Worm (Caenorhabditis elegans) whole organism, young adult: Measurements from ENCODE around the gene cand-1.

ENCODE experiments used
- B0019.2 ChIP-seq: fragments of 200-800 bp; sonication (Bioruptor generic); conservative IDR thresholded peaks from 2 replicates; pipeline ENCODE4 v1.3.6; 2022; ENCODE audit warnings: missing genetic modification reagents, missing genetic modification characterization, missing compliant biosample characterization
- B0336.3 ChIP-seq: fragments of 200-800 bp; sonication (Bioruptor generic); IDR thresholded peaks from 2 replicates; pipeline ENCODE4 v1.3.6; 2022; ENCODE audit warnings: missing genetic modification characterization, missing compliant biosample characterization
- C17E4.6 ChIP-seq: fragments of 200-800 bp; sonication (Bioruptor generic); IDR thresholded peaks from 2 replicates; pipeline ENCODE4 v1.3.6; 2022; ENCODE audit warnings: missing genetic modification reagents, missing genetic modification characterization, missing compliant biosample characterization
- D2030.7 ChIP-seq: fragments of 200-800 bp; sonication (Bioruptor generic); IDR thresholded peaks from 2 replicates; pipeline ENCODE4 v1.3.6; 2022; ENCODE audit warnings: missing genetic modification reagents, missing genetic modification characterization, missing compliant biosample characterization
- F33H1.4 ChIP-seq: fragments of 200-800 bp; sonication (Bioruptor generic); IDR thresholded peaks from 2 replicates; pipeline ENCODE4 v1.3.6; 2022; ENCODE audit warnings: missing genetic modification reagents, missing genetic modification characterization, missing compliant biosample characterization
- F57A8.1 ChIP-seq: fragments of 200-800 bp; sonication (Bioruptor generic); optimal IDR thresholded peaks from 2 replicates; lab custom pipeline; 2018; ENCODE audit warnings: mild to moderate bottlenecking, missing genetic modification characterization, moderate library complexity, missing compliant biosample characterization
- K11D2.4 ChIP-seq: fragments of 200-800 bp; sonication (Bioruptor generic); IDR thresholded peaks from 2 replicates; pipeline ENCODE4 v1.3.6; 2022; ENCODE audit warnings: missing genetic modification reagents, missing genetic modification characterization, missing compliant biosample characterization
- K12H6.12 ChIP-seq: fragments of 200-800 bp; sonication (Bioruptor generic); optimal IDR thresholded peaks from 2 replicates; lab custom pipeline; 2018; ENCODE audit warnings: mild to moderate bottlenecking, missing genetic modification characterization, missing compliant biosample characterization
- Y53F4B.3 ChIP-seq: fragments of 200-800 bp; sonication (Bioruptor generic); IDR thresholded peaks from 2 replicates; pipeline ENCODE4 v1.3.6; 2022; ENCODE audit warnings: missing genetic modification reagents, missing genetic modification characterization, missing compliant biosample characterization
- Y67H2A.10 ChIP-seq: fragments of 200-800 bp; sonication (Bioruptor generic); conservative IDR thresholded peaks from 2 replicates; pipeline ENCODE4 v1.3.6; 2022; ENCODE audit warnings: missing genetic modification reagents, missing genetic modification characterization, missing compliant biosample characterization
- ZK185.1 ChIP-seq: sonication (generic microtip); optimal IDR thresholded peaks from 2 replicates; lab custom pipeline; 2016; ENCODE audit warnings: mild to moderate bottlenecking, missing genetic modification characterization, missing compliant biosample characterization; ENCODE audit not compliant: poor library complexity, severe bottlenecking
- ama-1 ChIP-seq, 3 experiments: fragments of 150-350 bp in 1 of 3; sonication (generic microtip) in 2 of 3; optimal IDR thresholded peaks; 2 replicates each; lab custom pipeline; 2014 to 2018; ENCODE audit warnings: missing biosample characterization in 2 of 3, missing genetic modification characterization in 2 of 3, missing genetic modification reagents in 2 of 3
- attf-3 ChIP-seq: fragments of 200-800 bp; sonication (Bioruptor generic); conservative IDR thresholded peaks from 2 replicates; pipeline ENCODE4 v1.3.6; 2022; ENCODE audit warnings: missing genetic modification reagents, missing genetic modification characterization, missing compliant biosample characterization
- attf-6 ChIP-seq: fragments of 200-800 bp; sonication (Bioruptor generic); IDR thresholded peaks from 2 replicates; pipeline ENCODE4 v1.3.6; 2022; ENCODE audit warnings: missing genetic modification reagents, missing genetic modification characterization, missing compliant biosample characterization
- ceh-58 ChIP-seq: fragments of 200-800 bp; sonication (Bioruptor generic); IDR thresholded peaks from 2 replicates; pipeline ENCODE4 v1.3.6; 2022; ENCODE audit warnings: missing genetic modification characterization, missing compliant biosample characterization
- ceh-91 ChIP-seq: fragments of 200-800 bp; sonication (Bioruptor generic); IDR thresholded peaks from 2 replicates; pipeline ENCODE4 v1.3.6; 2022; ENCODE audit warnings: missing genetic modification reagents, missing genetic modification characterization, missing compliant biosample characterization
- die-1 ChIP-seq: sonication (generic microtip); optimal IDR thresholded peaks from 2 replicates; lab custom pipeline; 2016; ENCODE audit warnings: missing genotype, mild to moderate bottlenecking, missing genetic modification characterization, missing compliant biosample characterization
- dox-1 ChIP-seq: fragments of 200-800 bp; sonication (Bioruptor generic); IDR thresholded peaks from 2 replicates; pipeline ENCODE4 v1.3.6; 2022; ENCODE audit warnings: missing genetic modification reagents, missing genetic modification characterization, missing compliant biosample characterization
- dpl-1 ChIP-seq: fragments of 150-350 bp; optimal IDR thresholded peaks from 2 replicates; lab custom pipeline; 2014; ENCODE audit warnings: missing biosample characterization, missing genetic modification reagents, missing genetic modification characterization
- efl-1 ChIP-seq: fragments of 150-350 bp; optimal IDR thresholded peaks from 2 replicates; lab custom pipeline; 2014; ENCODE audit warnings: missing biosample characterization, missing genetic modification reagents, missing genetic modification characterization
- egl-18 ChIP-seq: fragments of 200-800 bp; sonication (Bioruptor generic); IDR thresholded peaks from 2 replicates; pipeline ENCODE4 v1.3.6; 2022; ENCODE audit warnings: missing genetic modification reagents, missing genetic modification characterization, missing compliant biosample characterization
- hlh-26 ChIP-seq: fragments of 200-800 bp; sonication (Bioruptor generic); conservative IDR thresholded peaks from 2 replicates; pipeline ENCODE4 v1.3.6; 2022; ENCODE audit warnings: missing genetic modification reagents, missing genetic modification characterization, missing compliant biosample characterization
- lin-26 ChIP-seq: fragments of 200-800 bp; sonication (Bioruptor generic); IDR thresholded peaks from 2 replicates; pipeline ENCODE4 v1.3.6; 2022; ENCODE audit warnings: missing genetic modification reagents, missing genetic modification characterization, missing compliant biosample characterization
- lin-35 ChIP-seq, 3 experiments: fragments of 150-350 bp in 2 of 3; sonication (generic microtip) in 1 of 3; optimal IDR thresholded peaks; 2 replicates each; lab custom pipeline; 2014 to 2018; ENCODE audit warnings: missing biosample characterization in 3 of 3, missing genetic modification characterization in 3 of 3, missing genetic modification reagents in 3 of 3
- lin-54 ChIP-seq: fragments of 200-800 bp; sonication (Bioruptor generic); optimal IDR thresholded peaks from 2 replicates; lab custom pipeline; 2018; ENCODE audit warnings: mild to moderate bottlenecking, missing genetic modification characterization, missing compliant biosample characterization
- lsl-1 ChIP-seq: fragments of 200-800 bp; sonication (Bioruptor generic); optimal IDR thresholded peaks from 2 replicates; lab custom pipeline; 2018; ENCODE audit warnings: mild to moderate bottlenecking, missing genetic modification characterization, moderate library complexity, missing compliant biosample characterization
- madf-6 ChIP-seq: fragments of 200-800 bp; sonication (Bioruptor generic); IDR thresholded peaks from 2 replicates; pipeline ENCODE4 v1.3.6; 2022; ENCODE audit warnings: missing genetic modification reagents, missing genetic modification characterization, missing compliant biosample characterization
- madf-8 ChIP-seq: fragments of 200-800 bp; sonication (Bioruptor generic); conservative IDR thresholded peaks from 2 replicates; pipeline ENCODE4 v1.3.6; 2022; ENCODE audit warnings: missing genetic modification reagents, missing genetic modification characterization, missing compliant biosample characterization
- mxl-1 ChIP-seq: sonication (generic microtip); optimal IDR thresholded peaks from 2 replicates; lab custom pipeline; 2016; ENCODE audit warnings: missing genetic modification characterization, missing compliant biosample characterization
- rcor-1 ChIP-seq: fragments of 200-800 bp; sonication (Bioruptor generic); IDR thresholded peaks from 2 replicates; pipeline ENCODE4 v1.3.6; 2022; ENCODE audit warnings: missing genetic modification reagents, missing genetic modification characterization, missing compliant biosample characterization
- rec-8 ChIP-seq, 2 experiments: sonication (generic microtip); optimal IDR thresholded peaks; 2 replicates each; lab custom pipeline; 2016; ENCODE audit warnings: mild to moderate bottlenecking in 2 of 2, missing genetic modification characterization in 2 of 2, missing genetic modification reagents in 2 of 2, missing genotype in 2 of 2, missing biosample characterization in 1 of 2, missing compliant biosample characterization in 1 of 2, moderate library complexity in 1 of 2
- rpc-1 ChIP-seq, 2 experiments: fragments of 150-350 bp in 1 of 2; sonication (generic microtip) in 1 of 2; optimal IDR thresholded peaks; 2 replicates each; lab custom pipeline; 2014 to 2018; ENCODE audit warnings: missing biosample characterization in 1 of 2, missing genetic modification characterization in 1 of 2, missing genetic modification reagents in 1 of 2, missing genotype in 1 of 2
- sea-2 ChIP-seq: fragments of 200-800 bp; sonication (Bioruptor generic); IDR thresholded peaks from 2 replicates; pipeline ENCODE4 v1.3.6; 2022; ENCODE audit warnings: missing genetic modification characterization, missing compliant biosample characterization
- snpc-1.3 ChIP-seq: sonication (generic microtip); optimal IDR thresholded peaks from 2 replicates; lab custom pipeline; 2017; ENCODE audit warnings: missing genetic modification characterization, mild to moderate bottlenecking, missing compliant biosample characterization, antibody characterized with exemption, moderate library complexity, missing genotype, missing genetic modification reagents; ENCODE audit not compliant: insufficient read depth
- snpc-3.4 ChIP-seq: sonication (generic microtip); optimal IDR thresholded peaks from 2 replicates; lab custom pipeline; 2017; ENCODE audit warnings: missing genetic modification characterization, mild to moderate bottlenecking, missing compliant biosample characterization, antibody characterized with exemption, moderate library complexity, missing genotype, missing genetic modification reagents
- tbp1 ChIP-seq: fragments of 200-800 bp; sonication (Bioruptor generic); optimal IDR thresholded peaks from 2 replicates; lab custom pipeline; 2018; ENCODE audit warnings: mild to moderate bottlenecking, missing genetic modification characterization, missing compliant biosample characterization
- zfh-2 ChIP-seq: fragments of 200-800 bp; sonication (Bioruptor generic); conservative IDR thresholded peaks from 2 replicates; pipeline ENCODE4 v1.3.6; 2022; ENCODE audit warnings: missing genetic modification reagents, missing genetic modification characterization, missing compliant biosample characterization
- ztf-18 ChIP-seq: sonication (generic microtip); optimal IDR thresholded peaks from 2 replicates; lab custom pipeline; 2016; ENCODE audit warnings: missing genotype, mild to moderate bottlenecking, missing genetic modification characterization, missing compliant biosample characterization
- ztf-22 ChIP-seq: fragments of 200-800 bp; sonication (Bioruptor generic); optimal IDR thresholded peaks from 2 replicates; lab custom pipeline; 2018; ENCODE audit warnings: mild to moderate bottlenecking, missing genetic modification characterization, moderate library complexity, missing compliant biosample characterization
- ztf-25 ChIP-seq: fragments of 200-800 bp; sonication (Bioruptor generic); IDR thresholded peaks from 2 replicates; pipeline ENCODE4 v1.3.6; 2022; ENCODE audit warnings: missing genetic modification reagents, missing genetic modification characterization, missing compliant biosample characterization

The cand-1 gene

DNA sequence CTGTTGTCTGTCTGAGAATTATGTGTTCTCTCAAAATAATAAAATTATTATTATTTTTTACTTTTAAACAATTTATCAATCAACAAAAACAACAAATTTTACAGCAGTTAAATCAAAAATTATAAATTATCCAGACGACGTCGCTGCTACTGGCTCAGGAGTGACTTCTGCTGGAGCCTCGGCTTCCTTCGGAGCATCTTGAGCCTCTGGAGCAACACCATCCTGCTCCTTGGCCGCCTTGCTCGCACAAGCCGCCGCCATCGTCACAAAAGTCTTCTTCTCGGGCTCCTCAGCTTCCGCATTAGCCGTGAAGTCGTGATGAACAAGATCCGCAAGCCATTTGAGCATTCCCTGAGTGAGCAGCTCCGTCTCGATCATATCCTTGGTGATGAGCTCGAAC lies 10.0 kb upstream of the cand-1 start:
- TF ChIP-seq Y53F4B.3 (GFP tag; lab: Robert Waterston, UW) (no peak), zfh-2 (GFP tag; lab: Robert Waterston, UW) (peak; percentile 67), rec-8 (tag; optimal IDR thresholded peaks at IDR 0.05; lab: Kevin White, UChicago) (no peak), mxl-1 (no peak), egl-18 (GFP tag; lab: Robert Waterston, UW) (no peak), lin-26 (GFP tag; lab: Robert Waterston, UW) (no peak), ama-1 (optimal IDR thresholded peaks at IDR 0.05; lab: Kevin White, UChicago) (no peak), ama-1 (GFP tag; optimal IDR thresholded peaks at IDR 0.05; lab: Kevin White, UChicago) (peak in 1 of 2 experiments; percentile 39), snpc-1.3 (tag; lab: Kevin White, UChicago) (no peak), B0019.2 (GFP tag; lab: Robert Waterston, UW) (no peak), hlh-26 (GFP tag; lab: Robert Waterston, UW) (no peak), rpc-1 (optimal IDR thresholded peaks at IDR 0.05; lab: Kevin White, UChicago) (no peak), rpc-1 (tag; optimal IDR thresholded peaks at IDR 0.05; lab: Kevin White, UChicago) (no peak), madf-8 (GFP tag; lab: Robert Waterston, UW) (no peak), ceh-58 (0 out of 2 replicates have a peak, but pooled peaks have one; percentile 48), C17E4.6 (GFP tag; lab: Robert Waterston, UW) (no peak), ztf-25 (GFP tag; lab: Robert Waterston, UW) (no peak), die-1 (tag; lab: Kevin White, UChicago) (no peak)

DNA sequence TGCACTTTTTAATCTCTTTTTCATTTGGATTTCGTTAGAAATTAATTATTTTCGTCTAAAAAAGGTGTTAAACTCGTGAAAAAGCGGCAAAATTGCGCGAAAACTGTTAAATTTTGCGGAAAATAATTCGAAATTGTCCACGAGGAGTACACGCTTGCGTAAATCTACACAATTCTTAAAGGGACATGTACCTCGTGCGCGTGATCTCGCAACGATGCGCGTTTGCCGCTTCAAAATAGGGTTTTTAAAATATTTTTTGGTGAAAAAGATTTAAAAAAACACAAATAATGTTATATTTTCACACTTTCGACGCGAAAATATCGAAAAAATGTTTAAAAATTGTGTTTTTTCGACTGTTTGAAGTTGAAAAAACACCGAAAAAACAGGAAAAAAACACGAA lies 9.4 kb upstream of the cand-1 start:
- TF ChIP-seq ztf-18 (tag; lab: Kevin White, UChicago): peak; percentile 48
- no peak for TF ChIP-seq sea-2
- no peak for TF ChIP-seq F57A8.1 (GFP tag; lab: Kevin White, UChicago)
- no peak for TF ChIP-seq dox-1 (GFP tag; lab: Robert Waterston, UW)
- TF ChIP-seq K12H6.12 (tag; lab: Kevin White, UChicago): no peak
- TF ChIP-seq lin-26 (GFP tag; lab: Robert Waterston, UW): no peak
- 0 out of 2 replicates have a peak, but pooled peaks have one; percentile 28 for TF ChIP-seq madf-8 (GFP tag; lab: Robert Waterston, UW)
- peak; percentile 10; the same call in 1 of the 2 replicates for TF ChIP-seq D2030.7
- no peak for TF ChIP-seq K11D2.4 (GFP tag; lab: Robert Waterston, UW)
- TF ChIP-seq ama-1 (optimal IDR thresholded peaks at IDR 0.05; lab: Kevin White, UChicago): no peak
- no peak for TF ChIP-seq ama-1 (GFP tag; optimal IDR thresholded peaks at IDR 0.05; lab: Kevin White, UChicago)
- TF ChIP-seq madf-6 (GFP tag; lab: Robert Waterston, UW): peak; percentile 48; the same call in 1 of the 2 replicates
- no peak for TF ChIP-seq attf-3 (GFP tag; lab: Robert Waterston, UW)
- TF ChIP-seq B0336.3 (GFP tag; lab: Robert Waterston, UW): no peak
- no peak for TF ChIP-seq snpc-3.4
- TF ChIP-seq dpl-1: peak; percentile 35
- peak; percentile 55 for TF ChIP-seq lsl-1
- peak; percentile 32 for TF ChIP-seq lin-54 (GFP tag; lab: Kevin White, UChicago)
- TF ChIP-seq tbp1 (GFP tag; lab: Kevin White, UChicago): peak; percentile 17
- TF ChIP-seq ztf-22 (GFP tag; lab: Kevin White, UChicago): no peak
- TF ChIP-seq rcor-1 (GFP tag; lab: Robert Waterston, UW): no peak
- no peak for TF ChIP-seq ZK185.1 (tag; lab: Kevin White, UChicago)
- peak; percentile 69 for TF ChIP-seq F33H1.4 (GFP tag; lab: Robert Waterston, UW)
- TF ChIP-seq rec-8 (tag; optimal IDR thresholded peaks at IDR 0.05; lab: Kevin White, UChicago): no peak
- no peak for TF ChIP-seq Y67H2A.10 (GFP tag; lab: Robert Waterston, UW)
- TF ChIP-seq ceh-91 (GFP tag; lab: Robert Waterston, UW): peak; percentile 49; the same call in 1 of the 2 replicates
- TF ChIP-seq hlh-26 (GFP tag; lab: Robert Waterston, UW): no peak
- no peak for TF ChIP-seq lin-35 (GFP tag; optimal IDR thresholded peaks at IDR 0.05; lab: Kevin White, UChicago)
- TF ChIP-seq attf-6: peak; percentile 43; the same call in 1 of the 2 replicates
- peak; percentile 59 for TF ChIP-seq efl-1 (GFP tag; lab: Kevin White, UChicago)
- peak; percentile 82 for TF ChIP-seq B0019.2 (GFP tag; lab: Robert Waterston, UW)
- TF ChIP-seq, all 124 proteins: peak for 13
